7 worm cellular contexts compared by ENCODE assay signal in the genomic region with DNA sequence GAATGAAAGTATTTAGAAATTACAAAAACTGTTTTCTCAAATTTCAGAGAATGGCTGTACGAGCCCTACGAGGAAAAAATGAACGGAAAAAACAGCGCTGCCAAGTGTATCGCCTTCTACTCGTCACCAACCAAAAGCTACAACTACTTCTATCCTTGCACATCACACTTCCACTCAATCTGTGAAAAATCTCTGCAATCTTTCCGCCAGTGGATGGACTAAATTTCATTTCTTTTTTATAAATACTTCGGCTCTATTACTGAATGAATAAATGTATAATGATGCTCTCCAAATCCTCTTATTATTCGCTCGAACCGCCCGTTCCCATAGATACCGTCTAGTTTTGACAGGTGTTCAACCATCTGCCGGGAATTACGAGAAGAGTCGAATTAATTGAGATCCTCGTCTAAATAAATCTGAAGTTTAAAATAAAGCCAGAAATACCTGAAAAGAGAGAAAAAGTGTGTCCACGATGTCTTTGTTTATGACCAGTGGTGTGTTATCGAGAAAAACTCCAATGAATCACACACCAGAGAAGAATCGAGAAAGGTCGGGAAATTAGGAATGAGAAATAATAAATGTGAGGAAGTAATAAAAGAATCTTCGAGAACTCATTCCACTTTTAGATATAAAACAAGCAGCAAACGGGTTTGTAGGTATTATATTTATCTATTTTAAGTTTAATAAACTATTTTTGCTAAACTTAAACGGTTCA.
TF ChIP-seq lines count a peak whose summit lies in the region.

No protein-coding gene starts in this region.

TF ChIP-seq in whole organism, L1 larva, 84 proteins besides CTCF, POLR2A, EP300 and RAD21 (continues in another document):
- TF ChIP-seq nhr-84 (tag; optimal IDR thresholded peaks at IDR 0.05; lab: Kevin White, UChicago) = no peak
- no peak for TF ChIP-seq C34B4.2 (tag; optimal IDR thresholded peaks at IDR 0.05; lab: Kevin White, UChicago)
- TF ChIP-seq nhr-237 (tag; optimal IDR thresholded peaks at IDR 0.05; lab: Kevin White, UChicago) = no peak
- no peak for TF ChIP-seq irx-1 (tag; optimal IDR thresholded peaks at IDR 0.05; lab: Kevin White, UChicago)
- TF ChIP-seq unc-30 (tag; optimal IDR thresholded peaks at IDR 0.05; lab: Kevin White, UChicago) = no peak
- no peak for TF ChIP-seq grh-1 (GFP tag; IDR thresholded peaks at IDR 0.05; lab: Robert Waterston, UW)
- TF ChIP-seq zag-1 (tag; optimal IDR thresholded peaks at IDR 0.05; lab: Kevin White, UChicago) = no peak
- no peak for TF ChIP-seq xbp-1 (tag; optimal IDR thresholded peaks at IDR 0.05; lab: Kevin White, UChicago)
- TF ChIP-seq skn-1 (tag; optimal IDR thresholded peaks at IDR 0.05; lab: Kevin White, UChicago) = no peak
- TF ChIP-seq nhr-71 (tag; optimal IDR thresholded peaks at IDR 0.05; lab: Kevin White, UChicago) = peak; percentile 58
- no peak for TF ChIP-seq lin-39 (tag; optimal IDR thresholded peaks at IDR 0.05; lab: Kevin White, UChicago)
- peak; percentile 56; the same call in 1 of the 2 replicates for TF ChIP-seq nhr-19 (GFP tag; conservative IDR thresholded peaks at IDR 0.05; lab: Robert Waterston, UW)

TF ChIP-seq in whole organism, L2 larva, 48 proteins besides CTCF, POLR2A, EP300 and RAD21 (continues in another document):
- TF ChIP-seq mab-5 (tag; optimal IDR thresholded peaks at IDR 0.05; lab: Kevin White, UChicago) (no peak), peb-1 (tag; optimal IDR thresholded peaks at IDR 0.05; lab: Kevin White, UChicago) (no peak), skn-1 (tag; optimal IDR thresholded peaks at IDR 0.05; lab: Kevin White, UChicago) (no peak), aly-2 (tag; optimal IDR thresholded peaks at IDR 0.05; lab: Kevin White, UChicago) (no peak), mdl-1 (tag; optimal IDR thresholded peaks at IDR 0.05; lab: Kevin White, UChicago) (no peak), nhr-77 (tag; optimal IDR thresholded peaks at IDR 0.05; lab: Kevin White, UChicago) (no peak), sem-4 (tag; optimal IDR thresholded peaks at IDR 0.05; lab: Kevin White, UChicago) (no peak), nhr-129 (tag; optimal IDR thresholded peaks at IDR 0.05; lab: Kevin White, UChicago) (peak; percentile 32), lin-13 (GFP tag; optimal IDR thresholded peaks at IDR 0.05; lab: Kevin White, UChicago) (no peak), ceh-16 (tag; optimal IDR thresholded peaks at IDR 0.05; lab: Kevin White, UChicago) (no peak), unc-55 (GFP tag; optimal IDR thresholded peaks at IDR 0.05; lab: Kevin White, UChicago) (peak; percentile 11), lin-39 (tag; optimal IDR thresholded peaks at IDR 0.05; lab: Kevin White, UChicago) (no peak), nhr-10 (tag; optimal IDR thresholded peaks at IDR 0.05; lab: Kevin White, UChicago) (no peak)

TF ChIP-seq in whole organism, L3 larva, 47 proteins besides CTCF, POLR2A, EP300 and RAD21:
- TF ChIP-seq nhr-77 (tag; optimal IDR thresholded peaks at IDR 0.05; lab: Kevin White, UChicago) (no peak), lin-15B (tag; optimal IDR thresholded peaks at IDR 0.05; lab: Kevin White, UChicago) (no peak), ama-1 (optimal IDR thresholded peaks at IDR 0.05; lab: Kevin White, UChicago) (peak; percentile 10), nhr-237 (tag; optimal IDR thresholded peaks at IDR 0.05; lab: Kevin White, UChicago) (no peak)

TF ChIP-seq in whole organism, L4 larva, 104 proteins besides CTCF, POLR2A, EP300 and RAD21 (continues in another document):
- TF ChIP-seq nhr-28 (tag; optimal IDR thresholded peaks at IDR 0.05; lab: Kevin White, UChicago) (no peak), hlh-30 (tag; optimal IDR thresholded peaks at IDR 0.05; lab: Kevin White, UChicago; ENCODE audit: insufficient read depth) (peak; percentile 12), R02D3.7 (tag; optimal IDR thresholded peaks at IDR 0.05; lab: Kevin White, UChicago) (no peak), lin-39 (tag; optimal IDR thresholded peaks at IDR 0.05; lab: Kevin White, UChicago) (no peak), daf-16 (GFP tag; optimal IDR thresholded peaks at IDR 0.05; lab: Kevin White, UChicago) (peak in 1 of 2 experiments; percentile 29), daf-16 (tag; optimal IDR thresholded peaks at IDR 0.05; lab: Kevin White, UChicago) (peak; percentile 74), mdl-1 (tag; optimal IDR thresholded peaks at IDR 0.05; lab: Kevin White, UChicago) (no peak), set-16 (GFP tag; IDR thresholded peaks at IDR 0.05; lab: Robert Waterston, UW) (no peak), Y105C5A.15 (GFP tag; IDR thresholded peaks at IDR 0.05; lab: Robert Waterston, UW) (0 out of 2 replicates have a peak, but pooled peaks have one; percentile 37), T26A8.4 (GFP tag; IDR thresholded peaks at IDR 0.05; lab: Robert Waterston, UW) (0 out of 2 replicates have a peak, but pooled peaks have one; percentile 6), snpc-1.2 (GFP tag; IDR thresholded peaks at IDR 0.05; lab: Robert Waterston, UW) (peak; percentile 65; the same call in 1 of the 2 replicates), lin-38 (GFP tag; IDR thresholded peaks at IDR 0.05; lab: Robert Waterston, UW) (no peak), cey-2 (tag; optimal IDR thresholded peaks at IDR 0.05; lab: Kevin White, UChicago; ENCODE audit: borderline replicate concordance, insufficient read depth) (no peak)

TF ChIP-seq in whole organism, early embryonic, 17 proteins besides CTCF, POLR2A, EP300 and RAD21:
- no peak for TF ChIP-seq flt-1 (GFP tag; IDR thresholded peaks at IDR 0.05; lab: Robert Waterston, UW)
- peak; percentile 3 for TF ChIP-seq ama-1 (optimal IDR thresholded peaks at IDR 0.05; lab: Kevin White, UChicago)
- no peak for TF ChIP-seq tbx-37 (GFP tag; conservative IDR thresholded peaks at IDR 0.05; lab: Robert Waterston, UW)

TF ChIP-seq in whole organism, mixed stage, embryonic, 35 proteins besides CTCF, POLR2A, EP300 and RAD21:
- TF ChIP-seq ceh-83 (GFP tag; optimal IDR thresholded peaks at IDR 0.05; lab: Kevin White, UChicago) (no peak), cnd-1 (tag; optimal IDR thresholded peaks at IDR 0.05; lab: Kevin White, UChicago) (peak; percentile 75)

TF ChIP-seq in whole organism, young adult, 124 proteins besides CTCF, POLR2A, EP300 and RAD21:
- TF ChIP-seq nfyb-1 (GFP tag; IDR thresholded peaks at IDR 0.05; lab: Robert Waterston, UW) (peak; percentile 28; the same call in 1 of the 2 replicates), madf-3 (GFP tag; IDR thresholded peaks at IDR 0.05; lab: Robert Waterston, UW) (0 out of 2 replicates have a peak, but pooled peaks have one; percentile 1), lin-26 (GFP tag; IDR thresholded peaks at IDR 0.05; lab: Robert Waterston, UW) (0 out of 2 replicates have a peak, but pooled peaks have one; percentile 11), ceh-58 (GFP tag; IDR thresholded peaks at IDR 0.05; lab: Robert Waterston, UW) (0 out of 2 replicates have a peak, but pooled peaks have one; percentile 22), F52B5.7 (tag; optimal IDR thresholded peaks at IDR 0.05; lab: Kevin White, UChicago) (no peak), T26A5.8 (tag; optimal IDR thresholded peaks at IDR 0.05; lab: Kevin White, UChicago) (no peak)
